Worm (Caenorhabditis elegans): ENCODE data around the gene idpp-14.

Gene idpp-14

DNA sequence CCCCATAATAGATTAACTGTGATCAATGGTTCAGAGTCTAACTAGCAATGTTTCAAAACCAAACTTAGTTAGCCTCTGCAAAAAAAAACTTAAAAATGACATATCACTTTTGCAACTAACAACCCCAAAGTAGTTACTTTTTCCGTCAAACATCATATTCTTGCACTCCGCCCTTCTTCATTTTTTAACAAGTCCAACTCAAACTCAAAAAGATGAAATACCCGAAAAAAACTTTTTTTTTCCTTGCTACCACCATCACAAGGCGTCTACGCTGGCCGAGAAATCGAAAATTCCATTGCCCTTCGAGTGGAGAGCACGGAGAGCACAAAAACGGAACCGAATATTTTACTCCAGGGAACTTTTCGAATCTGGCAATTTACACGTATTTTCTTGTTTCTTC is 23.7 kb downstream of the idpp-14 start:
- TF ChIP-seq gmeb-1 (tag; optimal IDR thresholded peaks at IDR 0.05) (no peak), R02D3.7 (tag; optimal IDR thresholded peaks at IDR 0.05) (no peak), sma-3 (GFP tag; optimal IDR thresholded peaks at IDR 0.05) (no peak), lin-11 (tag; optimal IDR thresholded peaks at IDR 0.05) (no peak), aly-2 (tag; optimal IDR thresholded peaks at IDR 0.05) (no peak), ztf-11 (tag; optimal IDR thresholded peaks at IDR 0.05) (no peak), ztf-4 (tag; optimal IDR thresholded peaks at IDR 0.05) (no peak), nhr-237 (tag; optimal IDR thresholded peaks at IDR 0.05) (no peak), egl-27 (tag; optimal IDR thresholded peaks at IDR 0.05) (no peak), alr-1 (tag; optimal IDR thresholded peaks at IDR 0.05) (no peak), sma-9 (GFP tag; optimal IDR thresholded peaks at IDR 0.05) (no peak), sma-9 (tag; optimal IDR thresholded peaks at IDR 0.05) (no peak), mbf-1 (tag; optimal IDR thresholded peaks at IDR 0.05) (no peak), C34F6.9 (tag; optimal IDR thresholded peaks at IDR 0.05) (no peak), peb-1 (tag; optimal IDR thresholded peaks at IDR 0.05) (no peak)

- TF ChIP-seq nhr-237 (tag; optimal IDR thresholded peaks at IDR 0.05) = no peak
- no peak for TF ChIP-seq ztf-11 (tag; optimal IDR thresholded peaks at IDR 0.05)
- peak; percentile 73 for TF ChIP-seq snpc-4 (tag; optimal IDR thresholded peaks at IDR 0.05)
Measured at ce11 chrX:16112923-16113322, 30.8 kb downstream of the idpp-14 start.

DNA sequence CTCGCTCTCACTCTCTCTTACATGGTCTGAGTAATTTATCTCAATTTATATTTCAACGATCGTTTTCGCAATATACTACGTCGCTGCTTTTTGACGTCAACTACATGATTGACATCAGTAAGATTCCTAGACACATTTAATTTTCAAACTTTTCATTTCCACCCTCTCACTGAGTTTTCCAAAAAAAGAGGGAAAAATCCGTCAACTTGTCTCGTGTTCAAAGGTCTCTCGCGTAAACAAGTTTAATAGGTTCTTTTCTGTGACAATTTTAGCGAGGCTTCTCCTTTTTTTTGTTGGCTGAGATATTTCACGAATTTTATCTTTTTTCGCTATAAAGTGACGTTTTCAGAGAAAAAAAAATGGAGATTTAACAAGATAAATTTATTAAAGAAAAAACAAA is 31.8 kb downstream of the idpp-14 start:
- TF ChIP-seq unc-62 (GFP tag; optimal IDR thresholded peaks at IDR 0.05) (no peak), F13H6.1 (tag; optimal IDR thresholded peaks at IDR 0.05) (no peak), sma-9 (GFP tag; optimal IDR thresholded peaks at IDR 0.05) (no peak), sma-9 (tag; optimal IDR thresholded peaks at IDR 0.05) (no peak), dmd-4 (tag; optimal IDR thresholded peaks at IDR 0.05) (no peak), nhr-11 (tag; optimal IDR thresholded peaks at IDR 0.05) (no peak), ceh-82 (tag; optimal IDR thresholded peaks at IDR 0.05) (no peak), nhr-12 (tag; optimal IDR thresholded peaks at IDR 0.05) (no peak), ceh-16 (tag; optimal IDR thresholded peaks at IDR 0.05) (no peak)

ce11 chrX:16116279-16116678 is 34.1 kb downstream of the idpp-14 start:
- TF ChIP-seq nhr-237 (tag; optimal IDR thresholded peaks at IDR 0.05) (no peak), ztf-4 (tag; optimal IDR thresholded peaks at IDR 0.05) (no peak), fos-1 (tag; optimal IDR thresholded peaks at IDR 0.05) (no peak), alr-1 (tag; optimal IDR thresholded peaks at IDR 0.05) (no peak), R02D3.7 (tag; optimal IDR thresholded peaks at IDR 0.05) (no peak), nhr-21 (tag; optimal IDR thresholded peaks at IDR 0.05) (no peak), ceh-82 (tag; optimal IDR thresholded peaks at IDR 0.05) (no peak), zag-1 (tag; optimal IDR thresholded peaks at IDR 0.05) (no peak), unc-62 (GFP tag; optimal IDR thresholded peaks at IDR 0.05) (no peak), ztf-1 (GFP tag; conservative IDR thresholded peaks at IDR 0.05) (no peak), F13H6.1 (tag; optimal IDR thresholded peaks at IDR 0.05) (no peak), ZK546.5 (tag; optimal IDR thresholded peaks at IDR 0.05) (no peak), unc-39 (tag; optimal IDR thresholded peaks at IDR 0.05) (no peak), egl-27 (tag; optimal IDR thresholded peaks at IDR 0.05) (no peak), nhr-25 (tag; optimal IDR thresholded peaks at IDR 0.05) (no peak), lin-13 (GFP tag; optimal IDR thresholded peaks at IDR 0.05) (no peak)

DNA sequence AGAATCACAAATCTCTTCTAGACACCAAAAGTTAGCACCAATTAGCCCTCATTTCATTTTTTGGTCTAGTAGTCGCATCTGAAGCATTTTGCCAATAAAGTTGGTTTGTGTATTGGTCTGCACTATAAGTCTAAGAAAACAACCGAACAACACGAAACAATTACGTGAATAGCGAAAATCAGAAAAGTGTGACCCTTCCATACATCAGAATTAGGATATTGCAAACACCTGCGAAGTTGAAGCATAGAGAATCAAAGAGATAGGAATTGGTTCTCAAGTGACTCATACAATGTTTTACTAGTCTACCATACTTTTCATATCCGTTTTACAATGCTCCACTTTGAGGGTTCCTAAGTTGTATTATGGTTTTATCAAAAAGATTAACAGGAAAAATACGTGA is 35.0 kb downstream of the idpp-14 start:
- TF ChIP-seq unc-55 (GFP tag; optimal IDR thresholded peaks at IDR 0.05) (no peak), ztf-1 (GFP tag; conservative IDR thresholded peaks at IDR 0.05) (no peak), nhr-10 (tag; optimal IDR thresholded peaks at IDR 0.05) (no peak), skn-1 (tag; optimal IDR thresholded peaks at IDR 0.05) (no peak), alr-1 (tag; optimal IDR thresholded peaks at IDR 0.05) (no peak), R02D3.7 (tag; optimal IDR thresholded peaks at IDR 0.05) (no peak), mbf-1 (tag; optimal IDR thresholded peaks at IDR 0.05) (no peak)

- TF ChIP-seq ZK546.5 (tag; optimal IDR thresholded peaks at IDR 0.05) = no peak
- TF ChIP-seq ztf-1 (GFP tag; conservative IDR thresholded peaks at IDR 0.05) = no peak
- no peak for TF ChIP-seq nhr-77 (tag; optimal IDR thresholded peaks at IDR 0.05)
- no peak for TF ChIP-seq ceh-82 (tag; optimal IDR thresholded peaks at IDR 0.05)
- TF ChIP-seq nhr-23 (tag; optimal IDR thresholded peaks at IDR 0.05) = no peak
- TF ChIP-seq dmd-4 (tag; optimal IDR thresholded peaks at IDR 0.05) = no peak
- no peak for TF ChIP-seq sma-3 (GFP tag; optimal IDR thresholded peaks at IDR 0.05)
- TF ChIP-seq C34F6.9 (tag; optimal IDR thresholded peaks at IDR 0.05) = no peak
- no peak for TF ChIP-seq R02D3.7 (tag; optimal IDR thresholded peaks at IDR 0.05)
Measured at ce11 chrX:16117618-16118017, 35.5 kb downstream of the idpp-14 start.
